Worm (Caenorhabditis elegans) whole organism, L4 larva: ENCODE results near the gene ttr-53.

Experiments
- D1046.2 ChIP-seq: fragments of 200-800 bp; sonication (Bioruptor generic); IDR thresholded peaks from 2 replicates; pipeline ENCODE4 v1.3.6; 2022; ENCODE audit warnings: missing genetic modification characterization, missing compliant biosample characterization
- F26F4.8 ChIP-seq: fragments of 200-800 bp; sonication (Bioruptor generic); conservative IDR thresholded peaks from 2 replicates; pipeline ENCODE4 v1.3.6; 2022; ENCODE audit warnings: missing genetic modification characterization, missing compliant biosample characterization
- F37D6.2 ChIP-seq: sonication (generic microtip); optimal IDR thresholded peaks from 2 replicates; lab custom pipeline; 2016; ENCODE audit warnings: mild to moderate bottlenecking, missing genetic modification characterization, missing compliant biosample characterization
- F44E2.7 ChIP-seq: fragments of 200-800 bp; sonication (Bioruptor generic); IDR thresholded peaks from 2 replicates; pipeline ENCODE4 v2.1.2; 2022; ENCODE audit warnings: missing genetic modification characterization, missing compliant biosample characterization
- R02D3.7 ChIP-seq: fragments of 150-350 bp; sonication (generic microtip); optimal IDR thresholded peaks from 3 replicates; lab custom pipeline; 2014; ENCODE audit warnings: missing biosample characterization, missing genetic modification characterization
- T26A8.4 ChIP-seq: fragments of 200-800 bp; sonication (Bioruptor generic); IDR thresholded peaks from 2 replicates; pipeline ENCODE4 v1.3.6; 2022; ENCODE audit warnings: missing genetic modification characterization, missing compliant biosample characterization
- Y105C5A.15 ChIP-seq: fragments of 200-800 bp; sonication (Bioruptor generic); IDR thresholded peaks from 2 replicates; pipeline ENCODE4 v1.3.6; 2022; ENCODE audit warnings: missing genetic modification characterization, missing compliant biosample characterization
- ZK546.5 ChIP-seq, 2 experiments: sonication (generic microtip); optimal IDR thresholded peaks; 2 replicates each; lab custom pipeline; 2017; ENCODE audit warnings: missing biosample characterization in 2 of 2, missing genetic modification characterization in 2 of 2
- aha-1 ChIP-seq: fragments of 150-350 bp; peaks from one replicate; lab custom pipeline; 2014; ENCODE audit warnings: missing biosample characterization, missing genetic modification characterization
- ama-1 ChIP-seq: fragments of 150-350 bp; optimal IDR thresholded peaks from 2 replicates; lab custom pipeline; 2014; ENCODE audit warnings: inconsistent platforms, mixed read lengths
- attf-4 ChIP-seq: sonication (generic microtip); optimal IDR thresholded peaks from 3 replicates; lab custom pipeline; 2017; ENCODE audit warnings: missing biosample characterization, missing genetic modification characterization
- ceh-20 ChIP-seq: fragments of 200-800 bp; sonication (Bioruptor generic); IDR thresholded peaks from 2 replicates; pipeline ENCODE4 v1.3.6; 2022; ENCODE audit warnings: missing genetic modification reagents, missing genetic modification characterization, missing compliant biosample characterization
- ceh-44 ChIP-seq: fragments of 200-800 bp; sonication (Bioruptor generic); IDR thresholded peaks from 2 replicates; pipeline ENCODE4 v1.3.6; 2022; ENCODE audit warnings: missing genetic modification reagents, missing genetic modification characterization, missing compliant biosample characterization
- ceh-62 ChIP-seq: sonication (generic microtip); optimal IDR thresholded peaks from 2 replicates; lab custom pipeline; 2017; ENCODE audit warnings: missing biosample characterization, missing genetic modification characterization
- ceh-82 ChIP-seq: sonication (generic microtip); optimal IDR thresholded peaks from 2 replicates; lab custom pipeline; 2017; ENCODE audit warnings: missing biosample characterization, missing genetic modification characterization
- cey-2 ChIP-seq: sonication (generic microtip); optimal IDR thresholded peaks from 3 replicates; lab custom pipeline; 2017; ENCODE audit warnings: missing genetic modification characterization, mild to moderate bottlenecking, missing compliant biosample characterization, antibody characterized with exemption, borderline replicate concordance; ENCODE audit not compliant: insufficient read depth
- daf-19 ChIP-seq: fragments of 200-800 bp; sonication (Bioruptor generic); conservative IDR thresholded peaks from 2 replicates; pipeline ENCODE4 v1.3.6; 2022; ENCODE audit warnings: missing genetic modification characterization, missing compliant biosample characterization
- dmd-6 ChIP-seq: fragments of 200-800 bp; sonication (Bioruptor generic); IDR thresholded peaks from 2 replicates; pipeline ENCODE4 v1.3.6; 2022; ENCODE audit warnings: missing genetic modification reagents, missing genetic modification characterization, missing compliant biosample characterization
- dpl-1 ChIP-seq: fragments of 150-350 bp; optimal IDR thresholded peaks from 2 replicates; lab custom pipeline; 2014; ENCODE audit warnings: missing biosample characterization, missing genetic modification reagents, missing genetic modification characterization
- duxl-1 ChIP-seq: sonication (generic microtip); optimal IDR thresholded peaks from 2 replicates; lab custom pipeline; 2016; ENCODE audit warnings: mild to moderate bottlenecking, missing genetic modification characterization, moderate library complexity, missing compliant biosample characterization; ENCODE audit not compliant: poor library complexity
- fos-1 ChIP-seq: fragments of 150-350 bp; optimal IDR thresholded peaks from 2 replicates; lab custom pipeline; 2014; ENCODE audit warnings: missing biosample characterization, missing genetic modification characterization
- gei-8 ChIP-seq: fragments of 200-800 bp; sonication (Bioruptor generic); optimal IDR thresholded peaks from 2 replicates; lab custom pipeline; 2018; ENCODE audit warnings: mild to moderate bottlenecking, missing genetic modification characterization, missing compliant biosample characterization
- hmg-1.1 ChIP-seq: fragments of 200-800 bp; sonication (Bioruptor generic); IDR thresholded peaks from 2 replicates; pipeline ENCODE4 v1.3.6; 2022; ENCODE audit warnings: missing genetic modification reagents, missing genetic modification characterization, missing compliant biosample characterization
- jun-1 ChIP-seq: fragments of 150-350 bp; optimal IDR thresholded peaks from 2 replicates; lab custom pipeline; 2014; ENCODE audit warnings: missing biosample characterization, missing genetic modification reagents, missing genetic modification characterization
- lin-29 ChIP-seq: fragments of 200-800 bp; sonication (Bioruptor generic); IDR thresholded peaks from 2 replicates; pipeline ENCODE4 v1.3.6; 2022; ENCODE audit warnings: missing genetic modification reagents, missing genetic modification characterization, missing compliant biosample characterization
- lir-3 ChIP-seq: sonication (generic microtip); optimal IDR thresholded peaks from 2 replicates; lab custom pipeline; 2016; ENCODE audit warnings: mild to moderate bottlenecking, missing genetic modification characterization, missing compliant biosample characterization
- lsy-2 ChIP-seq, 2 experiments: fragments of 150-350 bp in 1 of 2; sonication (generic microtip) in 1 of 2; optimal IDR thresholded peaks; 2 replicates each; lab custom pipeline; 2014 to 2017; ENCODE audit warnings: missing biosample characterization in 2 of 2, missing genetic modification characterization in 2 of 2
- mdl-1 ChIP-seq, 2 experiments: fragments of 150-350 bp in 1 of 2; sonication (generic microtip) in 1 of 2; optimal IDR thresholded peaks; 2 replicates each; lab custom pipeline; 2014 to 2017; ENCODE audit warnings: missing biosample characterization in 2 of 2, missing genetic modification characterization in 2 of 2
- mdt-29 ChIP-seq: fragments of 200-800 bp; sonication (Bioruptor generic); IDR thresholded peaks from 2 replicates; pipeline ENCODE4 v1.3.6; 2022; ENCODE audit warnings: missing genetic modification reagents, missing genetic modification characterization, missing compliant biosample characterization
- mes-2 ChIP-seq: sonication (generic microtip); optimal IDR thresholded peaks from 2 replicates; lab custom pipeline; 2016; ENCODE audit warnings: missing genotype, mild to moderate bottlenecking, missing genetic modification characterization, missing compliant biosample characterization; ENCODE audit not compliant: poor library complexity, severe bottlenecking
- mxl-3 ChIP-seq: fragments of 200-800 bp; sonication (Bioruptor generic); optimal IDR thresholded peaks from 2 replicates; lab custom pipeline; 2018; ENCODE audit warnings: mild to moderate bottlenecking, missing genetic modification characterization, missing compliant biosample characterization
- nhr-102 ChIP-seq: sonication (generic microtip); optimal IDR thresholded peaks from 2 replicates; lab custom pipeline; 2016; ENCODE audit warnings: mild to moderate bottlenecking, missing genetic modification characterization, moderate library complexity, missing compliant biosample characterization
- nhr-11 ChIP-seq: fragments of 150-350 bp; optimal IDR thresholded peaks from 2 replicates; lab custom pipeline; 2014; ENCODE audit warnings: missing biosample characterization, missing genetic modification characterization
- nhr-237 ChIP-seq: sonication (generic microtip); optimal IDR thresholded peaks from 2 replicates; lab custom pipeline; 2017; ENCODE audit warnings: missing biosample characterization, missing genetic modification characterization
- nhr-25 ChIP-seq: sonication (generic microtip); optimal IDR thresholded peaks from 2 replicates; lab custom pipeline; 2017; ENCODE audit warnings: missing genetic modification characterization, mild to moderate bottlenecking, missing compliant biosample characterization, antibody characterized with exemption, moderate library complexity, borderline replicate concordance; ENCODE audit not compliant: insufficient read depth
- nhr-28 ChIP-seq: fragments of 150-350 bp; optimal IDR thresholded peaks from 2 replicates; lab custom pipeline; 2014; ENCODE audit warnings: missing biosample characterization, missing genetic modification characterization
- nhr-41 ChIP-seq: fragments of 200-800 bp; sonication (Bioruptor generic); IDR thresholded peaks from 2 replicates; pipeline ENCODE4 v1.3.6; 2022; ENCODE audit warnings: missing genetic modification reagents, missing genetic modification characterization, missing compliant biosample characterization
- nhr-42 ChIP-seq: fragments of 200-800 bp; sonication (Bioruptor generic); IDR thresholded peaks from 2 replicates; pipeline ENCODE4 v1.3.6; 2022; ENCODE audit warnings: missing genetic modification characterization, missing compliant biosample characterization
- nhr-48 ChIP-seq: sonication (generic microtip); optimal IDR thresholded peaks from 2 replicates; lab custom pipeline; 2016; ENCODE audit warnings: mild to moderate bottlenecking, missing genetic modification characterization, missing compliant biosample characterization
- nhr-6 ChIP-seq: fragments of 150-350 bp; optimal IDR thresholded peaks from 2 replicates; lab custom pipeline; 2014; ENCODE audit warnings: missing biosample characterization, missing genetic modification characterization
- nhr-76 ChIP-seq: fragments of 150-350 bp; optimal IDR thresholded peaks from 2 replicates; lab custom pipeline; 2014; ENCODE audit warnings: missing biosample characterization, missing genetic modification characterization
- nhr-77 ChIP-seq: fragments of 150-350 bp; optimal IDR thresholded peaks from 2 replicates; lab custom pipeline; 2014; ENCODE audit warnings: missing biosample characterization, missing genetic modification characterization
- pha-4 ChIP-seq, 2 experiments: fragments of 150-350 bp in 1 of 2; fragments of 200-800 bp in 1 of 2; sonication (Bioruptor generic) in 1 of 2; IDR thresholded peaks in 1 of 2; optimal IDR thresholded peaks in 1 of 2; 2 replicates each; pipeline versions ENCODE4 v1.3.6 to Lab custom; 2014 to 2022; ENCODE audit warnings: missing genetic modification characterization in 2 of 2, missing genetic modification reagents in 2 of 2, missing biosample characterization in 1 of 2, missing compliant biosample characterization in 1 of 2
- php-3 ChIP-seq: fragments of 200-800 bp; sonication (Bioruptor generic); IDR thresholded peaks from 2 replicates; pipeline ENCODE4 v1.3.6; 2022; ENCODE audit warnings: missing genetic modification reagents, missing genetic modification characterization, missing compliant biosample characterization
- rbr-2 ChIP-seq: sonication (generic microtip); optimal IDR thresholded peaks from 2 replicates; lab custom pipeline; 2016; ENCODE audit warnings: missing genotype, missing genetic modification characterization, missing compliant biosample characterization
- skn-1 ChIP-seq: fragments of 150-350 bp; optimal IDR thresholded peaks from 2 replicates; lab custom pipeline; 2014; ENCODE audit warnings: missing biosample characterization, missing genetic modification characterization
- snpc-1.2 ChIP-seq: fragments of 200-800 bp; sonication (Bioruptor generic); IDR thresholded peaks from 2 replicates; pipeline ENCODE4 v1.3.6; 2022; ENCODE audit warnings: missing genetic modification reagents, missing genetic modification characterization, missing compliant biosample characterization
- spr-1 ChIP-seq: sonication (generic microtip); optimal IDR thresholded peaks from 2 replicates; lab custom pipeline; 2016; ENCODE audit warnings: mild to moderate bottlenecking, missing genetic modification characterization, missing compliant biosample characterization
- tra-1 ChIP-seq: fragments of 200-800 bp; sonication (Bioruptor generic); IDR thresholded peaks from 2 replicates; pipeline ENCODE4 v1.3.6; 2022; ENCODE audit warnings: missing genetic modification reagents, missing genetic modification characterization, missing compliant biosample characterization
- unc-130 ChIP-seq: sonication (generic microtip); optimal IDR thresholded peaks from 2 replicates; lab custom pipeline; 2016; ENCODE audit warnings: missing genetic modification reagents, missing genetic modification characterization, missing compliant biosample characterization
- zfp-3 ChIP-seq: fragments of 200-800 bp; sonication (Bioruptor generic); conservative IDR thresholded peaks from 2 replicates; pipeline ENCODE4 v1.3.6; 2022; ENCODE audit warnings: missing genetic modification reagents, missing genetic modification characterization, missing compliant biosample characterization
- ztf-7 ChIP-seq: fragments of 150-350 bp; optimal IDR thresholded peaks from 2 replicates; lab custom pipeline; 2014; ENCODE audit warnings: missing biosample characterization, missing genetic modification characterization

The ttr-53 gene

DNA sequence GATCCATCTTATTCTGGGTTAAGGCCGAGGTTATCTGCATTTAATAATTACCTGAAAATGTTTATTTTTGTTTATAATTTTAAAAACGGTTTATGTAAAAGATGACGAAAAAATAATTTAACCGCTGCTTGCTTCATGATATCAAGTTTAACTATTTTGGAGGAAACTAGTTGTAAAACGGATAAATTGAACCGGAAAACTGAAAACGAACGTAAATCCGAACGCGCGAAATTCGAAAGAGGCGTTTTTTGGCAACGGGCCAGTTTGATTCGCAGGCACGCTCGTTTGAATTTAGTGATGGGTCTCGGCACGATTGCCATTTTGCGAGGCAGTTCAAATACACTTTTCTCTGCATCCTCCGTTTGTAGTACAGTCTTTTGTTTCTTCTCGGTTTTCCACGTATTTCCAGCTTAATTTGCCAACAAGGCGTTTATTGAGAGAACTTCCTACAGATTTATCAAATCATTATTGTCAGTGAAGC is 28.9 kb upstream of the ttr-53 start, which contains the start of the genes gtbp-1 and K08F4.3:
gtbp-1 (minus strand) TSS at position 51 of the 481 bp plus-strand sequence.
K08F4.3 (plus strand) TSS at position 352 of the 481 bp plus-strand sequence.
- no peak for TF ChIP-seq php-3 (GFP tag; lab: Robert Waterston, UW)
- no peak for TF ChIP-seq mdt-29
- no peak for TF ChIP-seq lsy-2 (tag; optimal IDR thresholded peaks at IDR 0.05; lab: Kevin White, UChicago)
- no peak for TF ChIP-seq F26F4.8
- no peak for TF ChIP-seq tra-1 (GFP tag; lab: Robert Waterston, UW)
- TF ChIP-seq dmd-6 (GFP tag; lab: Robert Waterston, UW), result no peak
- TF ChIP-seq gei-8 (GFP tag; lab: Kevin White, UChicago), result no peak
- no peak for TF ChIP-seq nhr-237 (tag; lab: Kevin White, UChicago)
- TF ChIP-seq duxl-1 (tag; lab: Kevin White, UChicago), result no peak
- TF ChIP-seq daf-19, result no peak
- TF ChIP-seq mxl-3, result peak; percentile 13
- peak in 1 of 2 experiments; percentile 85 for TF ChIP-seq ZK546.5 (tag; optimal IDR thresholded peaks at IDR 0.05; lab: Kevin White, UChicago)
- TF ChIP-seq ama-1 (lab: Kevin White, UChicago), result peak; percentile 16
- TF ChIP-seq nhr-48 (tag; lab: Kevin White, UChicago), result no peak
- no peak for TF ChIP-seq spr-1 (tag; lab: Kevin White, UChicago)
- TF ChIP-seq F37D6.2 (tag; lab: Kevin White, UChicago), result no peak
- no peak for TF ChIP-seq fos-1 (tag; lab: Kevin White, UChicago)
- TF ChIP-seq dpl-1 (GFP tag; lab: Kevin White, UChicago), result peak; percentile 90
- TF ChIP-seq R02D3.7 (tag; lab: Kevin White, UChicago), result no peak
- TF ChIP-seq T26A8.4 (GFP tag; lab: Robert Waterston, UW), result no peak
- TF ChIP-seq D1046.2 (GFP tag; lab: Robert Waterston, UW), result no peak
- TF ChIP-seq cey-2 (tag; lab: Kevin White, UChicago), result no peak
- TF ChIP-seq zfp-3 (GFP tag; lab: Robert Waterston, UW), result no peak
- no peak for TF ChIP-seq nhr-76 (tag; lab: Kevin White, UChicago)
- TF ChIP-seq mes-2, result no peak
- TF ChIP-seq ceh-82 (tag; lab: Kevin White, UChicago), result no peak
- no peak for TF ChIP-seq F44E2.7 (GFP tag; lab: Robert Waterston, UW)
- TF ChIP-seq ceh-20 (GFP tag; lab: Robert Waterston, UW), result 0 out of 2 replicates have a peak, but pooled peaks have one; percentile 22
- TF ChIP-seq hmg-1.1 (GFP tag; lab: Robert Waterston, UW), result no peak; the same call in 1 of the 2 replicates
- TF ChIP-seq nhr-6 (tag; lab: Kevin White, UChicago), result peak; percentile 69
- no peak for TF ChIP-seq ztf-7 (tag; lab: Kevin White, UChicago)
- peak; percentile 57 for TF ChIP-seq rbr-2
- TF ChIP-seq Y105C5A.15 (GFP tag; lab: Robert Waterston, UW), result no peak
- no peak for TF ChIP-seq ceh-44 (GFP tag; lab: Robert Waterston, UW)
- no peak for TF ChIP-seq attf-4 (tag; lab: Kevin White, UChicago)
- no peak for TF ChIP-seq snpc-1.2 (GFP tag; lab: Robert Waterston, UW)
- TF ChIP-seq nhr-42 (GFP tag; lab: Robert Waterston, UW), result no peak
- TF ChIP-seq ceh-62 (tag; lab: Kevin White, UChicago), result no peak
- TF ChIP-seq nhr-28, result no peak
- no peak for TF ChIP-seq nhr-102 (tag; lab: Kevin White, UChicago)
- TF ChIP-seq unc-130 (GFP tag; lab: Kevin White, UChicago), result peak; percentile 32
- no peak for TF ChIP-seq nhr-41 (GFP tag; lab: Robert Waterston, UW)
- TF ChIP-seq skn-1 (tag; lab: Kevin White, UChicago), result no peak
- peak; percentile 66 for TF ChIP-seq nhr-77 (tag; lab: Kevin White, UChicago)
- no peak for TF ChIP-seq nhr-25 (tag; lab: Kevin White, UChicago)
- TF ChIP-seq jun-1 (tag; lab: Kevin White, UChicago), result no peak
- no peak for TF ChIP-seq pha-4 (GFP tag; IDR thresholded peaks at IDR 0.05; lab: Robert Waterston, UW)
- peak; percentile 59 for TF ChIP-seq pha-4 (tag; optimal IDR thresholded peaks at IDR 0.05; lab: Kevin White, UChicago)
- peak; percentile 60 for TF ChIP-seq nhr-11 (tag; lab: Kevin White, UChicago)
- TF ChIP-seq lin-29 (GFP tag; lab: Robert Waterston, UW), result no peak
- peak; percentile 98 for TF ChIP-seq aha-1 (tag; lab: Kevin White, UChicago)
- TF ChIP-seq lir-3 (tag; lab: Kevin White, UChicago), result no peak
- peak in 1 of 2 experiments; percentile 8 for TF ChIP-seq mdl-1 (tag; optimal IDR thresholded peaks at IDR 0.05; lab: Kevin White, UChicago)
